Fruit fly (Drosophila melanogaster) whole organism: ENCODE results near the gene CG43136.
A peak's percentile ranks its signal among the peaks of the same experiment; 100 is the strongest.

ENCODE experiments used
- CG8478 ChIP-seq: fragments of >200 bp; optimal IDR thresholded peaks from 2 replicates; lab custom pipeline; 2018; ENCODE audit warnings: inconsistent platforms
- Dll ChIP-seq: fragments of >200 bp; optimal IDR thresholded peaks from 2 replicates; lab custom pipeline; 2017
- EcR ChIP-seq, 2 experiments: fragments of >200 bp; optimal IDR thresholded peaks; 2 replicates each; lab custom pipeline; 2017; ENCODE audit warnings: missing biosample characterization in 2 of 2, missing genetic modification characterization in 2 of 2, missing genetic modification reagents in 2 of 2
- pan ChIP-seq: fragments of >200 bp; optimal IDR thresholded peaks from 2 replicates; lab custom pipeline; 2017
- psq ChIP-seq: fragments of >200 bp; optimal IDR thresholded peaks from 2 replicates; lab custom pipeline; 2017
- usp ChIP-seq: fragments of >200 bp; optimal IDR thresholded peaks from 2 replicates; lab custom pipeline; 2017; ENCODE audit warnings: missing biosample characterization, missing genetic modification characterization, mixed read lengths

CG43136 gene

dm6 chrX:5886764-5887555 is 33.4 kb downstream of the CG43136 start:
- TF ChIP-seq usp (GFP tag; lab: Kevin White, UChicago) (no peak), psq (lab: Kevin White, UChicago) (no peak), pan (lab: Kevin White, UChicago) (no peak), EcR (GFP tag; optimal IDR thresholded peaks at IDR 0.05; lab: Kevin White, UChicago) (peak; percentile 51 to 83), Dll (lab: Kevin White, UChicago) (no peak)

- TF ChIP-seq usp (GFP tag; lab: Kevin White, UChicago), result no peak
- no peak for TF ChIP-seq CG8478 (lab: Kevin White, UChicago)
- no peak for TF ChIP-seq Dll (lab: Kevin White, UChicago)
- TF ChIP-seq pan (lab: Kevin White, UChicago), result no peak
- no peak for TF ChIP-seq psq (lab: Kevin White, UChicago)
- TF ChIP-seq EcR (GFP tag; optimal IDR thresholded peaks at IDR 0.05; lab: Kevin White, UChicago), result no peak
Measured at dm6 chrX:5888260-5888659, 34.7 kb downstream of the CG43136 start.

dm6 chrX:5888933-5889332 is 35.4 kb downstream of the CG43136 start:
- TF ChIP-seq pan (lab: Kevin White, UChicago) (no peak), EcR (GFP tag; optimal IDR thresholded peaks at IDR 0.05; lab: Kevin White, UChicago) (no peak), CG8478 (lab: Kevin White, UChicago) (no peak), Dll (lab: Kevin White, UChicago) (no peak), psq (lab: Kevin White, UChicago) (no peak), usp (GFP tag; lab: Kevin White, UChicago) (no peak)

dm6 chrX:5891666-5892444 is 38.3 kb downstream of the CG43136 start:
- TF ChIP-seq pan (lab: Kevin White, UChicago) (no peak), psq (lab: Kevin White, UChicago) (no peak), Dll (lab: Kevin White, UChicago) (no peak), usp (GFP tag; lab: Kevin White, UChicago) (no peak), EcR (GFP tag; optimal IDR thresholded peaks at IDR 0.05; lab: Kevin White, UChicago) (no peak), CG8478 (lab: Kevin White, UChicago) (no peak)

dm6 chrX:5892512-5892911 is 39.0 kb downstream of the CG43136 start:
- TF ChIP-seq CG8478 (lab: Kevin White, UChicago), result no peak
- TF ChIP-seq usp (GFP tag; lab: Kevin White, UChicago), result no peak
- TF ChIP-seq EcR (GFP tag; optimal IDR thresholded peaks at IDR 0.05; lab: Kevin White, UChicago), result no peak
- no peak for TF ChIP-seq pan (lab: Kevin White, UChicago)
- no peak for TF ChIP-seq Dll (lab: Kevin White, UChicago)
- TF ChIP-seq psq (lab: Kevin White, UChicago), result no peak

dm6 chrX:5893165-5893564 is 39.6 kb downstream of the CG43136 start:
- TF ChIP-seq pan (lab: Kevin White, UChicago) (no peak), CG8478 (lab: Kevin White, UChicago) (no peak), EcR (GFP tag; optimal IDR thresholded peaks at IDR 0.05; lab: Kevin White, UChicago) (no peak), psq (lab: Kevin White, UChicago) (no peak), usp (GFP tag; lab: Kevin White, UChicago) (no peak), Dll (lab: Kevin White, UChicago) (no peak)

- TF ChIP-seq psq (lab: Kevin White, UChicago) (no peak), EcR (GFP tag; optimal IDR thresholded peaks at IDR 0.05; lab: Kevin White, UChicago) (no peak), pan (lab: Kevin White, UChicago) (no peak), usp (GFP tag; lab: Kevin White, UChicago) (no peak)
Measured at dm6 chrX:5894529-5895487, 41.2 kb downstream of the CG43136 start.

- TF ChIP-seq usp (GFP tag; lab: Kevin White, UChicago), result no peak
- no peak for TF ChIP-seq pan (lab: Kevin White, UChicago)
- no peak for TF ChIP-seq CG8478 (lab: Kevin White, UChicago)
- no peak for TF ChIP-seq EcR (GFP tag; optimal IDR thresholded peaks at IDR 0.05; lab: Kevin White, UChicago)
- no peak for TF ChIP-seq Dll (lab: Kevin White, UChicago)
- no peak for TF ChIP-seq psq (lab: Kevin White, UChicago)
Measured at dm6 chrX:5895821-5896550, 42.4 kb downstream of the CG43136 start.

- TF ChIP-seq pan (lab: Kevin White, UChicago) (no peak), CG8478 (lab: Kevin White, UChicago) (no peak), EcR (GFP tag; optimal IDR thresholded peaks at IDR 0.05; lab: Kevin White, UChicago) (no peak), psq (lab: Kevin White, UChicago) (no peak), usp (GFP tag; lab: Kevin White, UChicago) (no peak)
Measured at dm6 chrX:5896809-5897700, 43.5 kb downstream of the CG43136 start.
